Worm (Caenorhabditis elegans) whole organism, L1 larva: Measurements from ENCODE around the gene srxa-11.

Experiments
- dpl-1 ChIP-seq, 3 experiments: fragments of 150-350 bp in 2 of 3; sonication (generic microtip) in 1 of 3; optimal IDR thresholded peaks; 2 replicates each; lab custom pipeline; 2014 to 2017; ENCODE audit warnings: missing biosample characterization in 3 of 3, missing genetic modification characterization in 3 of 3, missing genetic modification reagents in 3 of 3
- hpl-2 ChIP-seq: fragments of 150-350 bp; optimal IDR thresholded peaks from 2 replicates; lab custom pipeline; 2014; ENCODE audit warnings: missing biosample characterization, missing genetic modification reagents, missing genetic modification characterization
- nhr-237 ChIP-seq: fragments of 150-350 bp; optimal IDR thresholded peaks from 2 replicates; lab custom pipeline; 2014; ENCODE audit warnings: missing biosample characterization, missing genetic modification characterization
- unc-130 ChIP-seq: fragments of 150-350 bp; optimal IDR thresholded peaks from 2 replicates; lab custom pipeline; 2017; ENCODE audit warnings: missing biosample characterization, missing genetic modification characterization, inconsistent platforms

DNA sequence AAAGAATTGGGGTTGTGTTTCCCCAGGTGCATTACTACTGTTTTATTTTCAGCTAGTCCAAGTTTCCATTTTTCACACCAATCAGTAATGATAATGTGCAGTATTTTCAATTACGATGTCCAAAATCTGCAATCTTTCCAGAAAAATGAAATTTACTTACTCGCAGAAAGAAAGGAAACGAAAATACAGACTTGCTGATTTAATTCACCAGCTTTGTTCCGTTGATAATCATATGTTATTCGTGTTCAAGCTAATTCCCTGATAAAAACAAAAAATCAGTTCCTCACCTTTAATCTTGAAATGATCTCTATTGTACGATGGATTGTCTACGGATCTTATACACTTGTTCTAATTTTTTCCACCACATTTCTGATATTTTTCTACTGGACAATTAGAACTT, at the start of gene srxa-11:
- no peak for TF ChIP-seq hpl-2 (GFP tag; lab: Kevin White, UChicago)
- no peak for TF ChIP-seq nhr-237 (tag; lab: Kevin White, UChicago)
- TF ChIP-seq dpl-1 (GFP tag; optimal IDR thresholded peaks at IDR 0.05; lab: Kevin White, UChicago): no peak
- no peak for TF ChIP-seq unc-130 (tag; lab: Kevin White, UChicago)
